Fruit fly (Drosophila melanogaster): ENCODE measurements around the gene rudhira.

rudhira gene

DNA sequence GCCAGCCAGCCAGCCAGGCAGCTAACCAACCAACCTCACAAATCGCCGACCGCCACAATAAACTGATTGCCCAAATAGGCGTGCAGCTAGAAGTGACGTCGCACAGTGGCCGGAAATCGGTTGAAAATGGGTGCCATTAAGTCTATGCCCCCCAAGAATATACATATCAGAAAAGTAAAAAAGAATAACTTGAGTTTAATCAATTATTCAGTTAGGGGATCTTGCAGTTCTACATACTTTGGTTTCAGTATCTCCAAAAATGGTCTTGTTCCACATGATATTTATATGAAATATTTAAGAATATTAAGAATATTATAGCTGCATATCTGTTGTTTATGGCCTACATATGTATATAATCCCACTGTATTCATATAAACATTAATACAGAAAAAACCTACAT is 68.7 kb downstream of the rudhira start (continued):
- TF ChIP-seq CG12155 (GFP tag; optimal IDR thresholded peaks at IDR 0.05) (no peak), Bteb2 (GFP tag; optimal IDR thresholded peaks at IDR 0.05) (no peak), wor (GFP tag; IDR thresholded peaks at IDR 0.05) (no peak), Stat92E (GFP tag; optimal IDR thresholded peaks at IDR 0.05) (no peak), Jarid2 (GFP tag; optimal IDR thresholded peaks at IDR 0.05) (no peak), CG17361 (GFP tag; IDR thresholded peaks at IDR 0.05) (0 out of 3 replicates have a peak, but pooled peaks have one; percentile 14), fd102C (GFP tag; optimal IDR thresholded peaks at IDR 0.05) (no peak), CoRest (tag; optimal IDR thresholded peaks at IDR 0.05) (peak; percentile 54), CG4730 (GFP tag; IDR thresholded peaks at IDR 0.05) (no peak), fd64A (GFP tag; optimal IDR thresholded peaks at IDR 0.05) (no peak), CG2875 (GFP tag; optimal IDR thresholded peaks at IDR 0.05) (no peak), CG12659 (GFP tag; optimal IDR thresholded peaks at IDR 0.05) (peak; percentile 58), CG12219 (GFP tag; optimal IDR thresholded peaks at IDR 0.05) (peak; percentile 19), emc (GFP tag; optimal IDR thresholded peaks at IDR 0.05) (no peak), CG17829 (tag; optimal IDR thresholded peaks at IDR 0.05) (no peak), CG9876 (GFP tag; optimal IDR thresholded peaks at IDR 0.05) (no peak), twi (tag; optimal IDR thresholded peaks at IDR 0.05) (no peak), Mrtf (GFP tag; IDR thresholded peaks at IDR 0.05) (no peak), sug (tag; optimal IDR thresholded peaks at IDR 0.05) (peak; percentile 47), Fer1 (GFP tag; optimal IDR thresholded peaks at IDR 0.05) (peak; percentile 50), oc (tag; optimal IDR thresholded peaks at IDR 0.05) (no peak), NFAT (GFP tag; IDR thresholded peaks at IDR 0.05) (no peak), CG9609 (GFP tag; optimal IDR thresholded peaks at IDR 0.05) (no peak), D19A (tag; optimal IDR thresholded peaks at IDR 0.05) (peak; percentile 42), scrt (GFP tag; optimal IDR thresholded peaks at IDR 0.05) (no peak), CG10321 (GFP tag; IDR thresholded peaks at IDR 0.05) (no peak), chinmo (GFP tag; IDR thresholded peaks at IDR 0.05; ENCODE audit: partially characterized antibody) (no peak), zen (tag; optimal IDR thresholded peaks at IDR 0.05) (no peak), B-H2 (GFP tag; optimal IDR thresholded peaks at IDR 0.05) (peak; percentile 18), CG3281 (GFP tag; optimal IDR thresholded peaks at IDR 0.05) (peak; percentile 68), croc (GFP tag; conservative IDR thresholded peaks at IDR 0.05) (no peak), run (tag; optimal IDR thresholded peaks at IDR 0.05) (no peak), corto (GFP tag; optimal IDR thresholded peaks at IDR 0.05) (no peak), zf30C (GFP tag; optimal IDR thresholded peaks at IDR 0.05) (no peak), CG12071 (GFP tag; optimal IDR thresholded peaks at IDR 0.05) (no peak), lbe (GFP tag; optimal IDR thresholded peaks at IDR 0.05) (no peak), CG15479 (GFP tag; optimal IDR thresholded peaks at IDR 0.05) (no peak), CG10565 (GFP tag; optimal IDR thresholded peaks at IDR 0.05) (no peak), unc-4 (GFP tag; IDR thresholded peaks at IDR 0.05; ENCODE audit: partially characterized antibody) (no peak), danr (GFP tag; IDR thresholded peaks at IDR 0.05) (no peak), CG14965 (GFP tag; optimal IDR thresholded peaks at IDR 0.05; ENCODE audit: borderline replicate concordance) (no peak), Hand (GFP tag; optimal IDR thresholded peaks at IDR 0.05) (no peak), MBD-R2 (GFP tag; IDR thresholded peaks at IDR 0.05) (peak; percentile 23; the same call in 1 of the 2 replicates), grn (GFP tag; optimal IDR thresholded peaks at IDR 0.05) (no peak), CG4820 (GFP tag; optimal IDR thresholded peaks at IDR 0.05) (no peak), Fer3 (tag; optimal IDR thresholded peaks at IDR 0.05) (peak; percentile 43), CG11504 (tag; optimal IDR thresholded peaks at IDR 0.05) (no peak), da (GFP tag; optimal IDR thresholded peaks at IDR 0.05) (no peak), CG13894 (tag; optimal IDR thresholded peaks at IDR 0.05) (peak; percentile 7), tna (GFP tag; IDR thresholded peaks at IDR 0.05; ENCODE audit: partially characterized antibody) (0 out of 2 replicates have a peak, but pooled peaks have one; percentile 25)

All from whole organism, embryonic.